Fruit fly (Drosophila melanogaster): Measurements from ENCODE around the gene Suv3.
A peak's percentile ranks its signal among the peaks of the same experiment; 100 is the strongest.

Gene Suv3

dm6 chr3R:4280062-4280461 lies 31.3 kb upstream of the Suv3 start, which contains the start of gene cpx:
Gene cpx (plus strand): TSS chr3R:4280221.
- peak; percentile 71 for TF ChIP-seq achi (GFP tag; optimal IDR thresholded peaks at IDR 0.05)
- TF ChIP-seq fd59A (GFP tag; optimal IDR thresholded peaks at IDR 0.05) = no peak

dm6 chr3R:4281119-4281861 lies 30.1 kb upstream of the Suv3 start:
- no peak for TF ChIP-seq topi (GFP tag; optimal IDR thresholded peaks at IDR 0.05)
- TF ChIP-seq Eip78C (GFP tag) = peak; percentile 39
- no peak for TF ChIP-seq CG3919 (GFP tag; optimal IDR thresholded peaks at IDR 0.05)
- TF ChIP-seq CG8319 (GFP tag; optimal IDR thresholded peaks at IDR 0.05) = no peak
- TF ChIP-seq CG10631 (GFP tag; optimal IDR thresholded peaks at IDR 0.05) = no peak
- TF ChIP-seq eg (GFP tag; IDR thresholded peaks at IDR 0.05) = 0 out of 3 replicates have a peak, but pooled peaks have one; percentile 8
- TF ChIP-seq svp (GFP tag) = peak; percentile 77
- TF ChIP-seq CG3032 (tag; optimal IDR thresholded peaks at IDR 0.05) = no peak
- no peak for TF ChIP-seq CG31627 (GFP tag; optimal IDR thresholded peaks at IDR 0.05)
- peak; percentile 21 for TF ChIP-seq vri (GFP tag; optimal IDR thresholded peaks at IDR 0.05)
- TF ChIP-seq CG6792 (GFP tag; optimal IDR thresholded peaks at IDR 0.05) = no peak

- no peak for TF ChIP-seq Ets96B (tag; optimal IDR thresholded peaks at IDR 0.05)
- TF ChIP-seq dac (GFP tag; optimal IDR thresholded peaks at IDR 0.05) = no peak
- no peak for TF ChIP-seq Hr39 (GFP tag; optimal IDR thresholded peaks at IDR 0.05)
- no peak for TF ChIP-seq CG3032 (tag; optimal IDR thresholded peaks at IDR 0.05)
- no peak for TF ChIP-seq Eip93F (GFP tag; optimal IDR thresholded peaks at IDR 0.05)
- no peak for TF ChIP-seq salr (GFP tag; optimal IDR thresholded peaks at IDR 0.05)
- no peak for TF ChIP-seq CG32006 (GFP tag; optimal IDR thresholded peaks at IDR 0.05)
These were observed 29.1 kb upstream of the Suv3 start for dm6 chr3R:4282207-4282606.

- no peak for TF ChIP-seq fd85E (GFP tag; optimal IDR thresholded peaks at IDR 0.05)
- TF ChIP-seq CG6792 (GFP tag; optimal IDR thresholded peaks at IDR 0.05) = no peak
- no peak for TF ChIP-seq CG16779 (tag; optimal IDR thresholded peaks at IDR 0.05)
- no peak for TF ChIP-seq acj6 (GFP tag; optimal IDR thresholded peaks at IDR 0.05)
- no peak for TF ChIP-seq CG15336 (GFP tag; IDR thresholded peaks at IDR 0.05)
- TF ChIP-seq fkh (GFP tag; optimal IDR thresholded peaks at IDR 0.05) = no peak
- TF ChIP-seq Eip75B (GFP tag; optimal IDR thresholded peaks at IDR 0.05) = no peak
- TF ChIP-seq Hr39 (GFP tag; optimal IDR thresholded peaks at IDR 0.05) = no peak
- TF ChIP-seq CG6163 (GFP tag; IDR thresholded peaks at IDR 0.05) = no peak
- no peak for TF ChIP-seq net (GFP tag; optimal IDR thresholded peaks at IDR 0.05)
- no peak for TF ChIP-seq vri (GFP tag; optimal IDR thresholded peaks at IDR 0.05)
- TF ChIP-seq CG8632 (GFP tag; optimal IDR thresholded peaks at IDR 0.05) = no peak
- TF ChIP-seq CG3032 (tag; optimal IDR thresholded peaks at IDR 0.05) = no peak
- TF ChIP-seq Sox102F (GFP tag; optimal IDR thresholded peaks at IDR 0.05) = no peak
- TF ChIP-seq CG11902 (GFP tag; optimal IDR thresholded peaks at IDR 0.05) = no peak
- TF ChIP-seq svp (GFP tag) = no peak
- TF ChIP-seq Met (GFP tag; optimal IDR thresholded peaks at IDR 0.05) = no peak
- no peak for TF ChIP-seq CG7368 (GFP tag; optimal IDR thresholded peaks at IDR 0.05)
- TF ChIP-seq CG6276 (GFP tag; optimal IDR thresholded peaks at IDR 0.05) = no peak
These were observed 26.9 kb upstream of the Suv3 start for dm6 chr3R:4284376-4284953.

dm6 chr3R:4291289-4291688 lies 20.1 kb upstream of the Suv3 start:
- TF ChIP-seq CG6808 (GFP tag; optimal IDR thresholded peaks at IDR 0.05) = peak; percentile 25
- no peak for TF ChIP-seq Sox14 (GFP tag; optimal IDR thresholded peaks at IDR 0.05)
- peak; percentile 30 for TF ChIP-seq Eip78C (GFP tag)
- no peak for TF ChIP-seq CG11294 (GFP tag; IDR thresholded peaks at IDR 0.05)
- TF ChIP-seq CG1621 (tag; optimal IDR thresholded peaks at IDR 0.05) = no peak
- TF ChIP-seq pdm3 (GFP tag; optimal IDR thresholded peaks at IDR 0.05) = no peak
- peak; percentile 88 for TF ChIP-seq svp (GFP tag)
- no peak for TF ChIP-seq eg (GFP tag; IDR thresholded peaks at IDR 0.05)
- no peak for TF ChIP-seq fd59A (GFP tag; optimal IDR thresholded peaks at IDR 0.05)

All from whole organism, prepupa.